Fruit fly (Drosophila melanogaster): ENCODE data around the gene CG4199.

dm6 chrX:2048778-2049686 lies 24.3 kb downstream of the CG4199 start:
- no peak for TF ChIP-seq CG1620 (GFP tag; optimal IDR thresholded peaks at IDR 0.05)
- TF ChIP-seq cnc (optimal IDR thresholded peaks at IDR 0.05) = no peak
- no peak for TF ChIP-seq ovo (GFP tag; optimal IDR thresholded peaks at IDR 0.05)

All from whole organism, adult.